Worm (Caenorhabditis elegans) whole organism, L3 larva: ENCODE measurements around the gene icap-1.

Experiments used
- ZK546.5 ChIP-seq: sonication (generic microtip); optimal IDR thresholded peaks from 2 replicates; lab custom pipeline; 2017; ENCODE audit warnings: missing biosample characterization, missing genetic modification characterization
- aly-2 ChIP-seq: fragments of 150-350 bp; optimal IDR thresholded peaks from 2 replicates; lab custom pipeline; 2014; ENCODE audit warnings: missing biosample characterization, missing genetic modification characterization
- ceh-28 ChIP-seq: fragments of 150-350 bp; optimal IDR thresholded peaks from 2 replicates; lab custom pipeline; 2014; ENCODE audit warnings: missing biosample characterization, missing genetic modification reagents, missing genetic modification characterization
- ceh-82 ChIP-seq: fragments of 150-350 bp; optimal IDR thresholded peaks from 2 replicates; lab custom pipeline; 2014; ENCODE audit warnings: missing biosample characterization, missing genetic modification characterization
- ceh-9 ChIP-seq: sonication (generic microtip); optimal IDR thresholded peaks from 2 replicates; lab custom pipeline; 2018; ENCODE audit warnings: missing biosample characterization, missing genetic modification characterization
- daf-12 ChIP-seq: fragments of 150-350 bp; optimal IDR thresholded peaks from 2 replicates; lab custom pipeline; 2014; ENCODE audit warnings: missing biosample characterization, missing genetic modification reagents, missing genetic modification characterization
- elt-1 ChIP-seq: fragments of 150-350 bp; optimal IDR thresholded peaks from 2 replicates; lab custom pipeline; 2014; ENCODE audit warnings: missing biosample characterization, missing genetic modification characterization
- elt-2 ChIP-seq: sonication (generic microtip); optimal IDR thresholded peaks from 2 replicates; lab custom pipeline; 2016; ENCODE audit warnings: missing genetic modification reagents, mild to moderate bottlenecking, missing genetic modification characterization, missing compliant biosample characterization
- elt-3 ChIP-seq, 3 experiments: fragments of 150-350 bp in 1 of 3; sonication (generic microtip) in 2 of 3; optimal IDR thresholded peaks; 2 replicates in 2 of 3; 4 replicates in 1 of 3; lab custom pipeline; 2014 to 2017; ENCODE audit warnings: missing biosample characterization in 3 of 3, missing genetic modification characterization in 3 of 3
- eor-1 ChIP-seq, 2 experiments: fragments of 150-350 bp; optimal IDR thresholded peaks; 2 replicates each; lab custom pipeline; 2014 to 2018; ENCODE audit warnings: missing biosample characterization in 2 of 2, missing genetic modification characterization in 2 of 2
- fkh-10 ChIP-seq: sonication (generic microtip); optimal IDR thresholded peaks from 2 replicates; lab custom pipeline; 2017; ENCODE audit warnings: missing biosample characterization, missing genetic modification reagents, missing genetic modification characterization
- fos-1 ChIP-seq: fragments of 150-350 bp; optimal IDR thresholded peaks from 2 replicates; lab custom pipeline; 2014; ENCODE audit warnings: missing biosample characterization, missing genetic modification characterization
- hmg-11 ChIP-seq: sonication (generic microtip); optimal IDR thresholded peaks from 2 replicates; lab custom pipeline; 2016; ENCODE audit warnings: missing genetic modification characterization, missing compliant biosample characterization
- lin-39 ChIP-seq: fragments of 150-350 bp; optimal IDR thresholded peaks from 2 replicates; lab custom pipeline; 2018; ENCODE audit warnings: missing biosample characterization, missing genetic modification reagents, missing genetic modification characterization
- lsy-12 ChIP-seq: sonication (generic microtip); optimal IDR thresholded peaks from 2 replicates; lab custom pipeline; 2016; ENCODE audit warnings: mild to moderate bottlenecking, missing genetic modification characterization, missing compliant biosample characterization
- mml-1 ChIP-seq: fragments of 150-350 bp; sonication (generic microtip); optimal IDR thresholded peaks from 3 replicates; lab custom pipeline; 2014; ENCODE audit warnings: missing biosample characterization, missing genetic modification characterization
- nfya-1 ChIP-seq: sonication (generic microtip); optimal IDR thresholded peaks from 2 replicates; lab custom pipeline; 2017; ENCODE audit warnings: missing genetic modification characterization, mild to moderate bottlenecking, missing compliant biosample characterization, antibody characterized with exemption, moderate library complexity; ENCODE audit not compliant: insufficient read depth
- nhr-12 ChIP-seq: fragments of 150-350 bp; optimal IDR thresholded peaks from 2 replicates; lab custom pipeline; 2014; ENCODE audit warnings: missing biosample characterization, missing genetic modification characterization
- nhr-237 ChIP-seq: fragments of 150-350 bp; optimal IDR thresholded peaks from 2 replicates; lab custom pipeline; 2014; ENCODE audit warnings: missing biosample characterization, missing genetic modification characterization
- nhr-25 ChIP-seq: sonication (generic microtip); optimal IDR thresholded peaks from 2 replicates; lab custom pipeline; 2017; ENCODE audit warnings: missing biosample characterization, missing genetic modification characterization
- nhr-28 ChIP-seq: fragments of 150-350 bp; optimal IDR thresholded peaks from 2 replicates; lab custom pipeline; 2014; ENCODE audit warnings: missing biosample characterization, missing genetic modification characterization
- nhr-43 ChIP-seq: sonication (generic microtip); optimal IDR thresholded peaks from 2 replicates; lab custom pipeline; 2016; ENCODE audit warnings: mild to moderate bottlenecking, missing genetic modification characterization, missing compliant biosample characterization; ENCODE audit not compliant: poor library complexity, severe bottlenecking
- nhr-77 ChIP-seq: fragments of 150-350 bp; optimal IDR thresholded peaks from 2 replicates; lab custom pipeline; 2014; ENCODE audit warnings: missing biosample characterization, missing genetic modification characterization
- pha-4 ChIP-seq: fragments of 150-350 bp; optimal IDR thresholded peaks from 2 replicates; lab custom pipeline; 2014; ENCODE audit warnings: missing biosample characterization, missing genetic modification reagents, missing genetic modification characterization
- pqm-1 ChIP-seq: fragments of 150-350 bp; optimal IDR thresholded peaks from 2 replicates; lab custom pipeline; 2017; ENCODE audit warnings: missing biosample characterization, missing genetic modification characterization, inconsistent platforms
- sea-2 ChIP-seq: fragments of 150-350 bp; sonication (generic microtip); optimal IDR thresholded peaks from 4 replicates; lab custom pipeline; 2014; ENCODE audit warnings: missing biosample characterization, missing genetic modification reagents, missing genetic modification characterization
- snpc-4 ChIP-seq: fragments of 150-350 bp; optimal IDR thresholded peaks from 2 replicates; lab custom pipeline; 2014; ENCODE audit warnings: missing biosample characterization, missing genetic modification characterization
- unc-39 ChIP-seq: sonication (generic microtip); optimal IDR thresholded peaks from 4 replicates; lab custom pipeline; 2017; ENCODE audit warnings: missing biosample characterization, missing genetic modification characterization
- unc-62 ChIP-seq: fragments of 150-350 bp; sonication (generic microtip); optimal IDR thresholded peaks from 4 replicates; lab custom pipeline; 2014; ENCODE audit warnings: missing biosample characterization, missing genetic modification reagents, missing genetic modification characterization
- zag-1 ChIP-seq: fragments of 150-350 bp; optimal IDR thresholded peaks from 2 replicates; lab custom pipeline; 2014; ENCODE audit warnings: missing biosample characterization, missing genetic modification characterization
- ztf-11 ChIP-seq: fragments of 150-350 bp; optimal IDR thresholded peaks from 2 replicates; lab custom pipeline; 2014; ENCODE audit warnings: missing biosample characterization, missing genetic modification characterization
- ztf-4 ChIP-seq: fragments of 150-350 bp; optimal IDR thresholded peaks from 2 replicates; lab custom pipeline; 2014; ENCODE audit warnings: missing biosample characterization, missing genetic modification characterization

Gene icap-1

ce11 chrIV:13786690-13787089, at the start of gene icap-1:
icap-1 (minus strand) TSS chrIV:13786961.
- TF ChIP-seq pha-4 (tag; lab: Kevin White, UChicago) (peak; percentile 35), snpc-4 (no peak), hmg-11 (peak; percentile 29), elt-1 (tag; lab: Kevin White, UChicago) (no peak), elt-3 (tag; optimal IDR thresholded peaks at IDR 0.05; lab: Kevin White, UChicago) (no peak), nfya-1 (peak; percentile 23), nhr-25 (no peak), elt-2 (tag; lab: Kevin White, UChicago) (peak; percentile 35), daf-12 (tag; lab: Kevin White, UChicago) (no peak), unc-39 (tag; lab: Kevin White, UChicago) (no peak), ceh-28 (tag; lab: Kevin White, UChicago) (peak; percentile 32), fkh-10 (GFP tag; lab: Kevin White, UChicago) (no peak), nhr-28 (tag; lab: Kevin White, UChicago) (no peak)
- TF ChIP-seq, all 47 proteins: peak for 5

DNA sequence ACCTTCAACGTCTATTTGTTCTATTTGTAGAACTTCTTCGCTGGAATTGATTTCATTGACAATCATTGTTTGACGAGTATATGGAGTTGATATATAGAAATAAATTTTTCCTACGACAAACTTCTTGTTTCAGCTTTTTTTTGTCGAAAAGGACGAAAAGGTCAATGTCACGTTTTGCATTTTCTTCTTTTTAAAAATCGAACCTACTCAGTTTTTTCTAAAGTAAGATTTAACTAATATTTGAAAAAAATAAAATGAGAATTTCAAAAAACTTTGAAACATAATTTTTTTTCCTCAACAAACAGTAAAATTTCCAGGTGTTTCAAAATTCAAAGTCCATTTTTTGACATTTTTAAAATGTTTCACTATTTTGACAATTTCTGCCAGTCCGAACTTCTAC, 49.5 kb upstream of the icap-1 start, which contains the start of gene H08M01.1:
H08M01.1 (minus strand) TSS at position 101 of the 400 bp plus-strand sequence.
- no peak for TF ChIP-seq ceh-82 (tag; lab: Kevin White, UChicago)
- no peak for TF ChIP-seq elt-2 (tag; lab: Kevin White, UChicago)
- TF ChIP-seq pha-4 (tag; lab: Kevin White, UChicago) = no peak
- no peak for TF ChIP-seq fos-1 (tag; lab: Kevin White, UChicago)
- no peak for TF ChIP-seq lin-39 (tag; lab: Kevin White, UChicago)
- TF ChIP-seq nhr-43 (tag; lab: Kevin White, UChicago) = no peak
- TF ChIP-seq mml-1 (tag; lab: Kevin White, UChicago) = no peak
- TF ChIP-seq nhr-77 (tag; lab: Kevin White, UChicago) = no peak
- TF ChIP-seq aly-2 (tag; lab: Kevin White, UChicago) = no peak
- no peak for TF ChIP-seq zag-1 (tag; lab: Kevin White, UChicago)
- no peak for TF ChIP-seq ceh-9 (tag; lab: Kevin White, UChicago)
- TF ChIP-seq nhr-28 (tag; lab: Kevin White, UChicago) = no peak
- no peak for TF ChIP-seq nfya-1
- no peak for TF ChIP-seq ztf-11 (tag; lab: Kevin White, UChicago)
- no peak for TF ChIP-seq unc-62 (GFP tag; lab: Kevin White, UChicago)
- no peak for TF ChIP-seq sea-2
- no peak for TF ChIP-seq lsy-12

DNA sequence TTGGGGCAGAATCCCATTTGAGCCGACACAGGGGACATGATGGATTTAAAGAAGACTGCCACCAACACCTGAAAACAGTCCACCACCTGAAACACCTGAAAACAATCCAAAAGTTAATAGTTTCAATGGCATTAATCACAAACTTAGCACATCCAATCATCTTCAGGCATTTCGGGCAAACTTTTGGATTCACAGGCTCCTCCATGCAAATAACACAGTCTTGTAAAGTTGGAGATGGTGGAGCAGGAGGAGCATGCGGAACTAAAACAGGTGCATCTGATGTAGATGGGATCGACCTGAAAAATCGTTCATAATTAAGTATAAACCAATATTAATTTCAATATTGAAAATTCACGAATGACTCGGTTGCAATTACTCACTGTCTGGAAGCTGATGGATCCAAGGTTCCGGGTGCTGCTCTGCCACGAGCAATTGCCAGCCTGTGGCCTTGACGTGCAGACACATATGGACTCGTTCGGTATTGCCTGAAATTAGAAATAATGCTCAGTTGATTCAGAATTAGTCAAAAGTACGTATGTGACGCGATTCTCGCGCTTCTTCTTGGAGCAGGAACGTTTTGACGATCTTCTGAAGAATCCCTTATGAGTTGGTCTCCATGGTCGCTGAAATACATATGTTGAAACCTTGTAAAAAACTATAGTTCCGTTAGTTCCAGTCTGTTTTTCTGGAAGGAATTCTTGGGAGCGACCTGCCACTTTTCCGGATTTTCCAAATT, 47.8 kb upstream of the icap-1 start:
- TF ChIP-seq zag-1 (tag; lab: Kevin White, UChicago) = no peak
- TF ChIP-seq nhr-43 (tag; lab: Kevin White, UChicago) = no peak
- TF ChIP-seq pqm-1 (tag; lab: Kevin White, UChicago) = no peak
- TF ChIP-seq ztf-4 (tag; lab: Kevin White, UChicago) = no peak
- no peak for TF ChIP-seq unc-62 (GFP tag; lab: Kevin White, UChicago)
- no peak for TF ChIP-seq ztf-11 (tag; lab: Kevin White, UChicago)
- no peak for TF ChIP-seq elt-3 (tag; optimal IDR thresholded peaks at IDR 0.05; lab: Kevin White, UChicago)
- no peak for TF ChIP-seq ceh-9 (tag; lab: Kevin White, UChicago)
- TF ChIP-seq nhr-12 (tag; lab: Kevin White, UChicago) = no peak
- TF ChIP-seq eor-1 (tag; optimal IDR thresholded peaks at IDR 0.05; lab: Kevin White, UChicago) = no peak
- no peak for TF ChIP-seq ceh-28 (tag; lab: Kevin White, UChicago)
- TF ChIP-seq nhr-237 (tag; lab: Kevin White, UChicago) = no peak
- no peak for TF ChIP-seq mml-1 (tag; lab: Kevin White, UChicago)
- TF ChIP-seq aly-2 (tag; lab: Kevin White, UChicago) = no peak
- TF ChIP-seq, all 47 proteins: peak for 0

DNA sequence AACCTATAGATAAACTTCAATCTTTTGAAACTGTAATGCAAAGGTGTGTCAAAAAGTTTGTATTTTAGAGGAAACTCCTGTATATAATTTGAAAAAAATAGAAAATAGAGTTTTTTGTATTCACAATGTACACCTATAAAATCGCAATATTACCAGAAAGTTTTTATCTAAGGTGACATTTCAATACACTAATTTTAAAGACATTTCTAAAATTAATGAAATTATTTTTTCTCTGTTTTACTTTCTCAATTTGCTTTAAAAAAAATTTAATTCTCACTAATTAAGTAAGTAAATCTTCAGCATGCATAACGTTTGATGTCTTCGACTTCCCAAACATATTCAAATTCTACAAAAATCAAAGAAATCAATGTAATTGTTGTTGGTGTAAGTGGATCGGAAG, 40.8 kb upstream of the icap-1 start, which contains the start of gene rga-5:
rga-5 (plus strand) TSS at position 301 of the 400 bp plus-strand sequence.
- TF ChIP-seq ZK546.5 (tag; lab: Kevin White, UChicago) (no peak), aly-2 (tag; lab: Kevin White, UChicago) (no peak)
